Worm (Caenorhabditis elegans) whole organism, L4 larva: ENCODE results near the gene peb-1.

ENCODE experiments used
- aly-2 ChIP-seq: sonication (generic microtip); optimal IDR thresholded peaks from 2 replicates; lab custom pipeline; 2018; ENCODE audit warnings: missing biosample characterization, missing genetic modification characterization
- fos-1 ChIP-seq: fragments of 150-350 bp; optimal IDR thresholded peaks from 2 replicates; lab custom pipeline; 2014; ENCODE audit warnings: missing biosample characterization, missing genetic modification characterization
- hlh-11 ChIP-seq: fragments of 200-800 bp; sonication (Bioruptor generic); optimal IDR thresholded peaks from 2 replicates; lab custom pipeline; 2018; ENCODE audit warnings: mild to moderate bottlenecking, missing genetic modification characterization, missing compliant biosample characterization
- nhr-237 ChIP-seq: sonication (generic microtip); optimal IDR thresholded peaks from 2 replicates; lab custom pipeline; 2017; ENCODE audit warnings: missing biosample characterization, missing genetic modification characterization
- skn-1 ChIP-seq: fragments of 150-350 bp; optimal IDR thresholded peaks from 2 replicates; lab custom pipeline; 2014; ENCODE audit warnings: missing biosample characterization, missing genetic modification characterization
- unc-39 ChIP-seq: sonication (generic microtip); optimal IDR thresholded peaks from 2 replicates; lab custom pipeline; 2017; ENCODE audit warnings: missing biosample characterization, missing genetic modification characterization
- vab-7 ChIP-seq: fragments of 200-800 bp; sonication (Bioruptor generic); IDR thresholded peaks from 2 replicates; pipeline ENCODE4 v1.3.6; 2022; ENCODE audit warnings: missing genetic modification reagents, missing genetic modification characterization, missing compliant biosample characterization
- zfp-2 ChIP-seq: sonication (generic microtip); optimal IDR thresholded peaks from 2 replicates; lab custom pipeline; 2016; ENCODE audit warnings: mild to moderate bottlenecking, missing genetic modification characterization, missing compliant biosample characterization
- ztf-11 ChIP-seq: fragments of 150-350 bp; optimal IDR thresholded peaks from 2 replicates; lab custom pipeline; 2014; ENCODE audit warnings: missing biosample characterization, missing genetic modification characterization

- TF ChIP-seq fos-1 (tag; lab: Kevin White, UChicago): no peak
- no peak for TF ChIP-seq ztf-11
- TF ChIP-seq aly-2 (tag; lab: Kevin White, UChicago): no peak
- no peak for TF ChIP-seq unc-39 (tag; lab: Kevin White, UChicago)
- TF ChIP-seq vab-7 (GFP tag; lab: Robert Waterston, UW): no peak
- no peak for TF ChIP-seq zfp-2 (tag; lab: Kevin White, UChicago)
- no peak for TF ChIP-seq hlh-11 (tag; lab: Kevin White, UChicago)
- no peak for TF ChIP-seq nhr-237 (tag; lab: Kevin White, UChicago)
- no peak for TF ChIP-seq skn-1 (tag; lab: Kevin White, UChicago)
Measured at ce11 chrX:2210751-2211150, at the start of gene peb-1.
